Fruit fly (Drosophila melanogaster): ENCODE measurements around the gene CG15172.
A peak's percentile ranks its signal among the peaks of the same experiment; 100 is the strongest.

The CG15172 gene

dm6 chr2L:19058916-19059315 lies 36.7 kb downstream of the CG15172 start, which contains the start of gene Phlpp (continued):
- TF ChIP-seq vvl (GFP tag; IDR thresholded peaks at IDR 0.05) (peak; percentile 76; the same call in 1 of the 2 replicates), CG32532 (GFP tag; IDR thresholded peaks at IDR 0.05) (peak; percentile 40; the same call in 1 of the 2 replicates), CG1792 (GFP tag; optimal IDR thresholded peaks at IDR 0.05) (no peak), CG8765 (GFP tag; IDR thresholded peaks at IDR 0.05) (peak; percentile 51; the same call in 1 of the 2 replicates), CG32772 (GFP tag; IDR thresholded peaks at IDR 0.05) (peak; percentile 36; the same call in 1 of the 2 replicates), Xbp1 (GFP tag; optimal IDR thresholded peaks at IDR 0.05) (peak; percentile 59), p53 (GFP tag; optimal IDR thresholded peaks at IDR 0.05) (no peak), CG17328 (GFP tag; IDR thresholded peaks at IDR 0.05) (peak; percentile 71), ase (GFP tag; IDR thresholded peaks at IDR 0.05) (peak; percentile 47; the same call in 1 of the 3 replicates), CG10959 (GFP tag; IDR thresholded peaks at IDR 0.05) (peak; percentile 71), seq (GFP tag; IDR thresholded peaks at IDR 0.05) (peak; percentile 24; the same call in 1 of the 2 replicates), abd-A (tag; optimal IDR thresholded peaks at IDR 0.05) (no peak), CG17612 (GFP tag; IDR thresholded peaks at IDR 0.05) (no peak), CG11456 (GFP tag; IDR thresholded peaks at IDR 0.05) (no peak), Deaf1 (tag; optimal IDR thresholded peaks at IDR 0.05) (peak; percentile 60), Fer1 (GFP tag; optimal IDR thresholded peaks at IDR 0.05) (peak; percentile 25), phol (tag; optimal IDR thresholded peaks at IDR 0.05) (peak; percentile 74), toy (GFP tag; IDR thresholded peaks at IDR 0.05) (no peak), maf-S (GFP tag; optimal IDR thresholded peaks at IDR 0.05) (peak; percentile 3), Dfd (GFP tag; optimal IDR thresholded peaks at IDR 0.05) (no peak), zfh1 (GFP tag; IDR thresholded peaks at IDR 0.05) (peak; percentile 83), grn (GFP tag; optimal IDR thresholded peaks at IDR 0.05) (no peak), fd102C (GFP tag; optimal IDR thresholded peaks at IDR 0.05) (no peak), lola (GFP tag; optimal IDR thresholded peaks at IDR 0.05) (peak in 1 of 3 experiments; percentile 46), kay (GFP tag; optimal IDR thresholded peaks at IDR 0.05) (peak; percentile 29), CG30403 (GFP tag; optimal IDR thresholded peaks at IDR 0.05) (peak; percentile 57), bowl (GFP tag; IDR thresholded peaks at IDR 0.05) (no peak), ranshi (GFP tag; IDR thresholded peaks at IDR 0.05) (peak; percentile 66), chif (GFP tag; optimal IDR thresholded peaks at IDR 0.05) (peak in 1 of 2 experiments; percentile 14), dysf (GFP tag; IDR thresholded peaks at IDR 0.05) (peak; percentile 69), CoRest (tag; optimal IDR thresholded peaks at IDR 0.05) (peak; percentile 47), CG8290 (GFP tag; optimal IDR thresholded peaks at IDR 0.05) (peak; percentile 14), CG8290 (tag; optimal IDR thresholded peaks at IDR 0.05) (no peak), CG4424 (GFP tag; optimal IDR thresholded peaks at IDR 0.05) (peak; percentile 72), fd96Cb (tag; optimal IDR thresholded peaks at IDR 0.05) (peak; percentile 69), CG6272 (GFP tag; IDR thresholded peaks at IDR 0.05) (peak; percentile 41; the same call in 1 of the 2 replicates), CG2116 (GFP tag; optimal IDR thresholded peaks at IDR 0.05) (peak; percentile 10), onecut (GFP tag; IDR thresholded peaks at IDR 0.05) (0 out of 2 replicates have a peak, but pooled peaks have one; percentile 33), CG14667 (GFP tag; IDR thresholded peaks at IDR 0.05) (peak; percentile 35; the same call in 1 of the 2 replicates), CG12104 (GFP tag; optimal IDR thresholded peaks at IDR 0.05) (no peak), Six4 (GFP tag; optimal IDR thresholded peaks at IDR 0.05) (peak; percentile 8), Pdp1 (GFP tag; optimal IDR thresholded peaks at IDR 0.05) (peak in 1 of 2 experiments; percentile 58), CG12236 (GFP tag; optimal IDR thresholded peaks at IDR 0.05) (no peak), Side (GFP tag; optimal IDR thresholded peaks at IDR 0.05) (peak; percentile 23), CG15601 (tag; optimal IDR thresholded peaks at IDR 0.05) (no peak), CG9437 (GFP tag; optimal IDR thresholded peaks at IDR 0.05) (peak; percentile 2), CG17802 (tag; optimal IDR thresholded peaks at IDR 0.05) (peak; percentile 14), CG10267 (tag; optimal IDR thresholded peaks at IDR 0.05) (peak; percentile 77), zen (tag; optimal IDR thresholded peaks at IDR 0.05) (peak; percentile 51), dmrt11E (tag; optimal IDR thresholded peaks at IDR 0.05) (peak; percentile 59), CG13424 (tag; optimal IDR thresholded peaks at IDR 0.05) (peak; percentile 41)
